Worm (Caenorhabditis elegans) whole organism, early embryonic: ENCODE results near the gene acdh-10.

Experiments
- F13C5.2 ChIP-seq: sonication (generic microtip); optimal IDR thresholded peaks from 2 replicates; lab custom pipeline; 2017; ENCODE audit warnings: mild to moderate bottlenecking, missing genetic modification characterization, inconsistent platforms, missing compliant biosample characterization
- ama-1 ChIP-seq: fragments of 150-350 bp; optimal IDR thresholded peaks from 2 replicates; lab custom pipeline; 2014
- ceh-13 ChIP-seq: fragments of 200-800 bp; sonication (Bioruptor generic); optimal IDR thresholded peaks from 2 replicates; lab custom pipeline; 2018; ENCODE audit warnings: mild to moderate bottlenecking, missing genetic modification characterization, missing compliant biosample characterization
- ceh-36 ChIP-seq: sonication (generic microtip); optimal IDR thresholded peaks from 2 replicates; lab custom pipeline; 2016; ENCODE audit warnings: missing genetic modification characterization, inconsistent platforms, missing compliant biosample characterization
- ets-7 ChIP-seq: sonication (generic microtip); optimal IDR thresholded peaks from 2 replicates; lab custom pipeline; 2016; ENCODE audit warnings: missing genotype, missing genetic modification characterization, missing compliant biosample characterization
- scrt-1 ChIP-seq: fragments of 200-800 bp; sonication (Bioruptor generic); IDR thresholded peaks from 2 replicates; pipeline ENCODE4 v1.3.6; 2022; ENCODE audit warnings: missing genetic modification characterization, missing compliant biosample characterization
- tbx-11 ChIP-seq: fragments of 200-800 bp; sonication (Bioruptor generic); IDR thresholded peaks from 2 replicates; pipeline ENCODE4 v1.3.6; 2022; ENCODE audit warnings: missing genetic modification characterization, missing compliant biosample characterization
- tbx-37 ChIP-seq: fragments of 200-800 bp; sonication (Bioruptor generic); conservative IDR thresholded peaks from 2 replicates; pipeline ENCODE4 v1.3.6; 2022; ENCODE audit warnings: missing genetic modification reagents, missing genetic modification characterization, missing compliant biosample characterization

DNA sequence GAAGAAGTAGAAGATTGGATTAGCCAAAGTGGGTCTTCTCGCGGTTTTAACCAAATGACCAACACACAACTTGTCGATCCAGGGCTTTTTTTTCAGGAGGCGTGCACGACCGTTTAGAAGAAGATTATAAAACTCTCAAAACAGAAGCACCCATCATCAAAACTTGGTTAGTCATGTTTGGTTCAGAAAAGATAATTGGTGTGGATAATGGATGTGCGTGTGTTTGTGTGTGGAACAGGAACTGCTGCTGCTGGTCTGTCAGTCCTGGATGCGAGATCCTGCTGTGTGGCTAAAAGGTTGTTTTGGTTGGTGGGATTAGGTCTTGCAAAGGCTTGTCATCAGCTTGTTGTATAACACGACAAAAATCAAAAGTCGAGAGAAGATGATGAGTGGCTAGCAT, 11.3 kb downstream of the acdh-10 start:
- TF ChIP-seq tbx-11 (GFP tag; lab: Robert Waterston, UW): no peak
- no peak for TF ChIP-seq ama-1 (lab: Kevin White, UChicago)
- no peak for TF ChIP-seq ceh-36 (tag; lab: Kevin White, UChicago)
- no peak for TF ChIP-seq tbx-37
- TF ChIP-seq ets-7 (tag; lab: Kevin White, UChicago): no peak
- TF ChIP-seq ceh-13 (GFP tag; lab: Kevin White, UChicago): no peak
- no peak for TF ChIP-seq scrt-1 (GFP tag; lab: Robert Waterston, UW)
- no peak for TF ChIP-seq F13C5.2 (tag; lab: Kevin White, UChicago)
